Fruit fly (Drosophila melanogaster) whole organism, prepupa: ENCODE data around the gene Rcd7.

Source experiments
- CG11902 ChIP-seq: fragments of 200-800 bp; sonication (Bioruptor generic); optimal IDR thresholded peaks from 3 replicates; lab custom pipeline; 2016; ENCODE audit warnings: missing biosample characterization, missing genetic modification characterization
- CG32006 ChIP-seq: fragments of 200-800 bp; sonication (Bioruptor generic); optimal IDR thresholded peaks from 3 replicates; lab custom pipeline; 2017; ENCODE audit warnings: missing biosample characterization, mild to moderate bottlenecking, missing genetic modification characterization
- CG3919 ChIP-seq: fragments of 200-800 bp; sonication (Bioruptor generic); optimal IDR thresholded peaks from 3 replicates; lab custom pipeline; 2016; ENCODE audit warnings: missing biosample characterization, missing genetic modification characterization
- CG7368 ChIP-seq: fragments of 200-800 bp; sonication (Bioruptor generic); optimal IDR thresholded peaks from 3 replicates; lab custom pipeline; 2016; ENCODE audit warnings: missing biosample characterization, missing genetic modification characterization
- Eip93F ChIP-seq: fragments of 200-800 bp; sonication (Bioruptor generic); optimal IDR thresholded peaks from 2 replicates; lab custom pipeline; 2016; ENCODE audit warnings: missing biosample characterization, mild to moderate bottlenecking, missing genetic modification characterization
- Gug ChIP-seq: fragments of 200-800 bp; sonication (Bioruptor generic); IDR thresholded peaks from 2 replicates; pipeline ENCODE4 v1.3.6; 2022; ENCODE audit warnings: missing biosample characterization, missing genetic modification characterization
- Lpt ChIP-seq: fragments of 200-800 bp; sonication (Bioruptor generic); optimal IDR thresholded peaks from 3 replicates; lab custom pipeline; 2016; ENCODE audit warnings: missing biosample characterization, missing genetic modification characterization
- Met ChIP-seq: fragments of 200-800 bp; sonication (Bioruptor generic); optimal IDR thresholded peaks from 3 replicates; lab custom pipeline; 2016; ENCODE audit warnings: missing biosample characterization, missing genetic modification characterization
- OdsH ChIP-seq: fragments of 200-800 bp; sonication (Bioruptor generic); optimal IDR thresholded peaks from 3 replicates; lab custom pipeline; 2016; ENCODE audit warnings: missing biosample characterization, missing genetic modification characterization
- Sox14 ChIP-seq: fragments of 200-800 bp; sonication (Bioruptor generic); optimal IDR thresholded peaks from 3 replicates; lab custom pipeline; 2016; ENCODE audit warnings: missing biosample characterization, missing genetic modification characterization
- esn ChIP-seq: fragments of 200-800 bp; sonication (Bioruptor generic); optimal IDR thresholded peaks from 2 replicates; lab custom pipeline; 2016; ENCODE audit warnings: missing biosample characterization, mild to moderate bottlenecking, missing genetic modification characterization, moderate library complexity
- vri ChIP-seq: fragments of 200-800 bp; sonication (Bioruptor generic); optimal IDR thresholded peaks from 3 replicates; lab custom pipeline; 2016; ENCODE audit warnings: missing biosample characterization, mild to moderate bottlenecking, missing genetic modification characterization

DNA sequence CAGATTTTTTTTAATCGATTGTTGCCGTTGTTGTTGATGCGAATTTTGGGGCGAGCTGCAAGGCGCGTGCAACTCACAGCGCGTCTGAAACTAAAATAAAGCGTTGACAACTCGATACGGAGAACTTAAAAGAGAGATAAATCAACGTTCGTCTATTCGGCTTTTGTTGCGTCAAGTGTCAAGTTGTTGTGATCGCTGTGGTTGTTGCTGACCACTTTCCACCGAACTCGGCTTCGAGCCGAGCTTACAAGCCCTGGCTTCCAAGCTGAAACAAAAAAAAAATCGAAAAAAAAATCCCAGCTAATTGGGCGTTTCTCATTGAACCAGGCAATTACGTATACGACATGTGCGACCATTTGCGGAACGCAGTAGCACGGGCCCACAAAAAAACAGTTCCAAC lies 41.1 kb upstream of the Rcd7 start, which contains the start of gene CG9452:
- TF ChIP-seq Lpt (GFP tag; lab: Kevin White, UChicago) (no peak), vri (GFP tag; lab: Kevin White, UChicago) (no peak), Met (GFP tag; lab: Kevin White, UChicago) (no peak), Sox14 (no peak), CG7368 (GFP tag; lab: Kevin White, UChicago) (no peak), Eip93F (no peak), CG3919 (GFP tag; lab: Kevin White, UChicago) (no peak), Gug (GFP tag; lab: Robert Waterston, UW) (no peak), OdsH (no peak), CG11902 (GFP tag; lab: Kevin White, UChicago) (no peak), CG32006 (no peak), esn (no peak)
